Worm (Caenorhabditis elegans) whole organism, young adult: ENCODE data around the gene ced-7.

Experiments used
- B0336.3 ChIP-seq: fragments of 200-800 bp; sonication (Bioruptor generic); IDR thresholded peaks from 2 replicates; pipeline ENCODE4 v1.3.6; 2022; ENCODE audit warnings: missing genetic modification characterization, missing compliant biosample characterization
- D2030.7 ChIP-seq: fragments of 200-800 bp; sonication (Bioruptor generic); IDR thresholded peaks from 2 replicates; pipeline ENCODE4 v1.3.6; 2022; ENCODE audit warnings: missing genetic modification reagents, missing genetic modification characterization, missing compliant biosample characterization
- F10E7.11 ChIP-seq: sonication (generic microtip); optimal IDR thresholded peaks from 2 replicates; lab custom pipeline; 2017; ENCODE audit warnings: mild to moderate bottlenecking, missing genetic modification characterization, moderate library complexity, missing compliant biosample characterization
- F52B5.7 ChIP-seq: sonication (generic microtip); optimal IDR thresholded peaks from 2 replicates; lab custom pipeline; 2016; ENCODE audit warnings: mild to moderate bottlenecking, missing genetic modification characterization, missing compliant biosample characterization
- K11D2.4 ChIP-seq: fragments of 200-800 bp; sonication (Bioruptor generic); IDR thresholded peaks from 2 replicates; pipeline ENCODE4 v1.3.6; 2022; ENCODE audit warnings: missing genetic modification reagents, missing genetic modification characterization, missing compliant biosample characterization
- K12H6.12 ChIP-seq: fragments of 200-800 bp; sonication (Bioruptor generic); optimal IDR thresholded peaks from 2 replicates; lab custom pipeline; 2018; ENCODE audit warnings: mild to moderate bottlenecking, missing genetic modification characterization, missing compliant biosample characterization
- T26A5.8 ChIP-seq: sonication (generic microtip); optimal IDR thresholded peaks from 2 replicates; lab custom pipeline; 2016; ENCODE audit warnings: missing genetic modification characterization, missing compliant biosample characterization
- Y53F4B.3 ChIP-seq: fragments of 200-800 bp; sonication (Bioruptor generic); IDR thresholded peaks from 2 replicates; pipeline ENCODE4 v1.3.6; 2022; ENCODE audit warnings: missing genetic modification reagents, missing genetic modification characterization, missing compliant biosample characterization
- Y56A3A.18 ChIP-seq: fragments of 200-800 bp; sonication (Bioruptor generic); IDR thresholded peaks from 2 replicates; pipeline ENCODE4 v1.3.6; 2022; ENCODE audit warnings: missing genetic modification reagents, missing genetic modification characterization, missing compliant biosample characterization
- Y67H2A.10 ChIP-seq: fragments of 200-800 bp; sonication (Bioruptor generic); conservative IDR thresholded peaks from 2 replicates; pipeline ENCODE4 v1.3.6; 2022; ENCODE audit warnings: missing genetic modification reagents, missing genetic modification characterization, missing compliant biosample characterization
- akir-1 ChIP-seq: fragments of 200-800 bp; sonication (Bioruptor generic); optimal IDR thresholded peaks from 2 replicates; lab custom pipeline; 2018; ENCODE audit warnings: mild to moderate bottlenecking, missing genetic modification characterization, moderate library complexity, missing compliant biosample characterization
- athp-1 ChIP-seq: sonication (generic microtip); optimal IDR thresholded peaks from 2 replicates; lab custom pipeline; 2017; ENCODE audit warnings: mild to moderate bottlenecking, missing genetic modification characterization, missing compliant biosample characterization
- ccch-3 ChIP-seq: fragments of 200-800 bp; sonication (Bioruptor generic); optimal IDR thresholded peaks from 2 replicates; lab custom pipeline; 2018; ENCODE audit warnings: mild to moderate bottlenecking, missing genetic modification characterization, missing compliant biosample characterization
- cebp-1 ChIP-seq, 2 experiments: fragments of 200-800 bp in 1 of 2; sonication (Bioruptor generic) in 1 of 2; sonication (generic microtip) in 1 of 2; IDR thresholded peaks in 1 of 2; optimal IDR thresholded peaks in 1 of 2; 2 replicates each; pipeline versions ENCODE4 v1.3.6 to Lab custom; 2017 to 2022; ENCODE audit warnings: missing compliant biosample characterization in 2 of 2, missing genetic modification characterization in 2 of 2, mild to moderate bottlenecking in 1 of 2, missing genetic modification reagents in 1 of 2, moderate library complexity in 1 of 2
- ceh-100 ChIP-seq: fragments of 200-800 bp; sonication (Bioruptor generic); IDR thresholded peaks from 2 replicates; pipeline ENCODE4 v1.3.6; 2022; ENCODE audit warnings: missing genetic modification reagents, missing genetic modification characterization, missing compliant biosample characterization
- ceh-27 ChIP-seq: fragments of 200-800 bp; sonication (Bioruptor generic); optimal IDR thresholded peaks from 2 replicates; lab custom pipeline; 2018; ENCODE audit warnings: mild to moderate bottlenecking, missing genetic modification characterization, moderate library complexity, missing compliant biosample characterization
- ceh-79 ChIP-seq: sonication (generic microtip); optimal IDR thresholded peaks from 2 replicates; lab custom pipeline; 2017; ENCODE audit warnings: mild to moderate bottlenecking, missing genetic modification characterization, missing compliant biosample characterization
- chd-7 ChIP-seq: sonication (generic microtip); optimal IDR thresholded peaks from 2 replicates; lab custom pipeline; 2016; ENCODE audit warnings: mild to moderate bottlenecking, missing genetic modification characterization, moderate library complexity, missing compliant biosample characterization
- die-1 ChIP-seq: sonication (generic microtip); optimal IDR thresholded peaks from 2 replicates; lab custom pipeline; 2016; ENCODE audit warnings: missing genotype, mild to moderate bottlenecking, missing genetic modification characterization, missing compliant biosample characterization
- dox-1 ChIP-seq: fragments of 200-800 bp; sonication (Bioruptor generic); IDR thresholded peaks from 2 replicates; pipeline ENCODE4 v1.3.6; 2022; ENCODE audit warnings: missing genetic modification reagents, missing genetic modification characterization, missing compliant biosample characterization
- egl-44 ChIP-seq: fragments of 200-800 bp; sonication (Bioruptor generic); IDR thresholded peaks from 2 replicates; pipeline ENCODE4 v1.3.6; 2022; ENCODE audit warnings: missing genetic modification reagents, missing genetic modification characterization, missing compliant biosample characterization
- ekl-4 ChIP-seq: fragments of 200-800 bp; sonication (Bioruptor generic); IDR thresholded peaks from 2 replicates; pipeline ENCODE4 v1.3.6; 2022; ENCODE audit warnings: missing genetic modification reagents, missing genetic modification characterization, missing compliant biosample characterization
- ets-4 ChIP-seq: fragments of 200-800 bp; sonication (Bioruptor generic); optimal IDR thresholded peaks from 2 replicates; lab custom pipeline; 2018; ENCODE audit warnings: mild to moderate bottlenecking, missing genetic modification characterization, missing compliant biosample characterization
- hmg-20 ChIP-seq: fragments of 200-800 bp; sonication (Bioruptor generic); IDR thresholded peaks from 2 replicates; pipeline ENCODE4 v1.3.6; 2022; ENCODE audit warnings: missing genetic modification reagents, missing genetic modification characterization, missing compliant biosample characterization
- hrde-1 ChIP-seq: sonication (generic microtip); optimal IDR thresholded peaks from 2 replicates; lab custom pipeline; 2016; ENCODE audit warnings: missing genetic modification characterization, mild to moderate bottlenecking, missing compliant biosample characterization, moderate library complexity, missing genotype, missing genetic modification reagents, borderline replicate concordance
- let-526 ChIP-seq: fragments of 200-800 bp; sonication (Bioruptor generic); IDR thresholded peaks from 2 replicates; pipeline ENCODE4 v1.3.6; 2022; ENCODE audit warnings: missing genetic modification reagents, missing genetic modification characterization, missing compliant biosample characterization
- lin-35 ChIP-seq, 3 experiments: fragments of 150-350 bp in 2 of 3; sonication (generic microtip) in 1 of 3; optimal IDR thresholded peaks; 2 replicates each; lab custom pipeline; 2014 to 2018; ENCODE audit warnings: missing biosample characterization in 3 of 3, missing genetic modification characterization in 3 of 3, missing genetic modification reagents in 3 of 3
- madf-6 ChIP-seq: fragments of 200-800 bp; sonication (Bioruptor generic); IDR thresholded peaks from 2 replicates; pipeline ENCODE4 v1.3.6; 2022; ENCODE audit warnings: missing genetic modification reagents, missing genetic modification characterization, missing compliant biosample characterization
- mxl-1 ChIP-seq: sonication (generic microtip); optimal IDR thresholded peaks from 2 replicates; lab custom pipeline; 2016; ENCODE audit warnings: missing genetic modification characterization, missing compliant biosample characterization
- nfya-2 ChIP-seq: fragments of 200-800 bp; sonication (Bioruptor generic); IDR thresholded peaks from 2 replicates; pipeline ENCODE4 v1.3.6; 2022; ENCODE audit warnings: missing genetic modification reagents, missing genetic modification characterization, missing compliant biosample characterization
- nfyb-1 ChIP-seq: fragments of 200-800 bp; sonication (Bioruptor generic); IDR thresholded peaks from 2 replicates; pipeline ENCODE4 v1.3.6; 2022; ENCODE audit warnings: missing genetic modification reagents, missing genetic modification characterization, missing compliant biosample characterization
- nhr-80 ChIP-seq: sonication (generic microtip); optimal IDR thresholded peaks from 2 replicates; lab custom pipeline; 2016; ENCODE audit warnings: missing genetic modification characterization, missing compliant biosample characterization
- pha-4 ChIP-seq: fragments of 150-350 bp; sonication (generic microtip); optimal IDR thresholded peaks from 2 replicates; lab custom pipeline; 2014; ENCODE audit warnings: missing biosample characterization, missing genetic modification reagents, missing genetic modification characterization
- repo-1 ChIP-seq: sonication (generic microtip); optimal IDR thresholded peaks from 2 replicates; lab custom pipeline; 2017; ENCODE audit warnings: mild to moderate bottlenecking, missing genetic modification characterization, missing compliant biosample characterization
- sea-2 ChIP-seq: fragments of 200-800 bp; sonication (Bioruptor generic); IDR thresholded peaks from 2 replicates; pipeline ENCODE4 v1.3.6; 2022; ENCODE audit warnings: missing genetic modification characterization, missing compliant biosample characterization
- tbp1 ChIP-seq: fragments of 200-800 bp; sonication (Bioruptor generic); optimal IDR thresholded peaks from 2 replicates; lab custom pipeline; 2018; ENCODE audit warnings: mild to moderate bottlenecking, missing genetic modification characterization, missing compliant biosample characterization
- unc-62 ChIP-seq: fragments of 150-350 bp; optimal IDR thresholded peaks from 2 replicates; lab custom pipeline; 2014; ENCODE audit warnings: missing biosample characterization, missing genetic modification reagents, missing genetic modification characterization
- zfh-2 ChIP-seq: fragments of 200-800 bp; sonication (Bioruptor generic); conservative IDR thresholded peaks from 2 replicates; pipeline ENCODE4 v1.3.6; 2022; ENCODE audit warnings: missing genetic modification reagents, missing genetic modification characterization, missing compliant biosample characterization
- ztf-22 ChIP-seq: fragments of 200-800 bp; sonication (Bioruptor generic); optimal IDR thresholded peaks from 2 replicates; lab custom pipeline; 2018; ENCODE audit warnings: mild to moderate bottlenecking, missing genetic modification characterization, moderate library complexity, missing compliant biosample characterization
- ztf-26 ChIP-seq: sonication (generic microtip); optimal IDR thresholded peaks from 2 replicates; lab custom pipeline; 2017; ENCODE audit warnings: missing genetic modification characterization, missing compliant biosample characterization
- ztf-28 ChIP-seq: fragments of 200-800 bp; sonication (Bioruptor generic); IDR thresholded peaks from 2 replicates; pipeline ENCODE4 v1.3.6; 2022; ENCODE audit warnings: missing genetic modification reagents, missing genetic modification characterization, missing compliant biosample characterization
- ztf-6 ChIP-seq: fragments of 200-800 bp; sonication (Bioruptor generic); IDR thresholded peaks from 2 replicates; pipeline ENCODE4 v1.3.6; 2022; ENCODE audit warnings: missing genetic modification reagents, missing genetic modification characterization, missing compliant biosample characterization

The ced-7 gene

DNA sequence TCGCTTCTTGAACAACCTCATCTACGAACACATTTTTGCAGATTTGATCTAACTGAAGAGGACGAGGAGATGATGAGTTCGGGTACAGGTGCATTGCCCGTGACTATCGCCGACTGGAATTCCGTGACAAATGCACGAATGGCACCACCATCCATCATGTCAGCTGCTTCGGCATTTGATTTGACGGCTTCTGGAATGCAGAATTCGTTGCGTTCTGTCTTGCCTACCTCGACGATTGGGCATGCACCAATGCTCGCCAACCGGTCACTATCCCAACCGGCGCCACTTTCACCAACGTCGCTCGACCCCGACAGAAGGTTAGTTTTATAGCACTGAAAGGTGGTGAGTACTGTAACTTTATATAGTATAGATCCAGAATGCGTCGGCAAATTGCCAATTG lies 43.6 kb upstream of the ced-7 start:
- TF ChIP-seq K11D2.4 (GFP tag; lab: Robert Waterston, UW) (no peak), hrde-1 (tag; lab: Kevin White, UChicago) (no peak), repo-1 (tag; lab: Kevin White, UChicago) (peak; percentile 59), F52B5.7 (tag; lab: Kevin White, UChicago) (peak; percentile 47), ztf-28 (GFP tag; lab: Robert Waterston, UW) (0 out of 2 replicates have a peak, but pooled peaks have one; percentile 47), dox-1 (GFP tag; lab: Robert Waterston, UW) (peak; percentile 21; the same call in 1 of the 2 replicates), ceh-100 (GFP tag; lab: Robert Waterston, UW) (no peak), K12H6.12 (tag; lab: Kevin White, UChicago) (peak; percentile 2), zfh-2 (GFP tag; lab: Robert Waterston, UW) (peak; percentile 46; the same call in 1 of the 2 replicates), hmg-20 (no peak), T26A5.8 (tag; lab: Kevin White, UChicago) (no peak)

DNA sequence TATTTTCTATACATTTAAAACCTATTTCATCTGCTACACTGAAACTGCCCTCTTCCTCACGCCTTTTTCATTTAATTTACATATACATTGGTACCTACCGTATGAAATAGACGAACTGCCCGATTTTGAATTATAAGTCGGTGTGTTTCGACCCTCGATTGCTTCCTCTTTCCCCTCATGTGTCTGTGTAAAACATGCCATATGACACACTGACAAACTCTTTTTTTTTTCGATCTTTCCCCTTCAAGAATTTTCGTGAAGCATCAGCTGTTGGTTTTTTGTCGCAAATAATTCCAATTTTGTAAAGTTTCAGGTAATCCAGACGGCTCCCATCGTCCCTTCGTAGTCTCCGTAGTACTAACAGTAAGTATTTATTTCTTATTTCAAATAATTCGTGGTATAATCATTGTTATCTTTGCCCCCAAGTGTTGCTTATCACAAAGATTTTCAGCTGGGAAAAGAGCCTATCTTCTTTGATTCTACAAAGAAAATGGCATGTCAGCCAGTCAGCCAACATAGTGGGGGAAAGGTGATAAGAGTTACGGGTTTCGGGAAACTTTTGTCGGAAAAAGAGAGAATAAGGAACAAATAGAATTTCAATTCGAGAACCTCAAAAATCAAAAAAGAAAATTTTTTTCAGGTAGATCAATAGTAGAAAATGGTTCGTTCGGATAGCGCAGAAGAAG lies 42.1 kb upstream of the ced-7 start:
- TF ChIP-seq nfyb-1 (GFP tag; lab: Robert Waterston, UW) = 0 out of 2 replicates have a peak, but pooled peaks have one; percentile 19
- TF ChIP-seq B0336.3 = 0 out of 2 replicates have a peak, but pooled peaks have one; percentile 12
- no peak for TF ChIP-seq unc-62
- TF ChIP-seq lin-35 (GFP tag; optimal IDR thresholded peaks at IDR 0.05; lab: Kevin White, UChicago) = peak in 1 of 3 experiments; percentile 4
- TF ChIP-seq nhr-80 (tag; lab: Kevin White, UChicago) = peak; percentile 81
- TF ChIP-seq egl-44 (GFP tag; lab: Robert Waterston, UW) = no peak
- no peak for TF ChIP-seq cebp-1 (GFP tag; IDR thresholded peaks at IDR 0.05; lab: Robert Waterston, UW)
- TF ChIP-seq cebp-1 (tag; optimal IDR thresholded peaks at IDR 0.05; lab: Kevin White, UChicago) = peak; percentile 12
- TF ChIP-seq tbp1 (GFP tag; lab: Kevin White, UChicago) = peak; percentile 4
- 0 out of 2 replicates have a peak, but pooled peaks have one; percentile 23 for TF ChIP-seq Y56A3A.18 (GFP tag; lab: Robert Waterston, UW)

DNA sequence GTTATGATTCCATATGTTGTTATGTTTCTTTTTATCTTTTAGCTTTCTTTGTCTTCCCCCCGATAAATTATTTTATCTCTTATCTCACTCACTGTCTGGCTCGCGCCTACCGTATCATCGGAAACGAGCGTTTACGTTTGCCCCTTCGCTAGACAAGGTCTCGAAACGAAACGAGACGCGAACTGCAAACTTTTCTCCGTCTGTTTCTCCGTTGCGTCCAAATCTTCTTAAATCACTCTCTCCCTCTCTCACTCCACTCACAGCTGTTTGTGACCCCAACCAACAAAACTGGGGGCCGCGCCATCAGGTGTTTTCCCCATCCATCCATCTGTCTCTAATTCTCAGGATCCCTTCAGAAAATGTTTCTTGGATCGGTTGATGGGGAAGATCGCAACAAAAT lies 40.3 kb upstream of the ced-7 start:
- no peak for TF ChIP-seq akir-1 (GFP tag; lab: Kevin White, UChicago)
- no peak for TF ChIP-seq K12H6.12 (tag; lab: Kevin White, UChicago)
- TF ChIP-seq K11D2.4 (GFP tag; lab: Robert Waterston, UW) = 0 out of 2 replicates have a peak, but pooled peaks have one; percentile 11
- TF ChIP-seq D2030.7 (GFP tag; lab: Robert Waterston, UW) = no peak
- no peak for TF ChIP-seq ztf-26
- TF ChIP-seq ccch-3 (GFP tag; lab: Kevin White, UChicago) = no peak
- no peak for TF ChIP-seq F10E7.11
- TF ChIP-seq nfya-2 = no peak
- no peak for TF ChIP-seq nfyb-1 (GFP tag; lab: Robert Waterston, UW)
- TF ChIP-seq ceh-27 (GFP tag; lab: Kevin White, UChicago) = peak; percentile 19

DNA sequence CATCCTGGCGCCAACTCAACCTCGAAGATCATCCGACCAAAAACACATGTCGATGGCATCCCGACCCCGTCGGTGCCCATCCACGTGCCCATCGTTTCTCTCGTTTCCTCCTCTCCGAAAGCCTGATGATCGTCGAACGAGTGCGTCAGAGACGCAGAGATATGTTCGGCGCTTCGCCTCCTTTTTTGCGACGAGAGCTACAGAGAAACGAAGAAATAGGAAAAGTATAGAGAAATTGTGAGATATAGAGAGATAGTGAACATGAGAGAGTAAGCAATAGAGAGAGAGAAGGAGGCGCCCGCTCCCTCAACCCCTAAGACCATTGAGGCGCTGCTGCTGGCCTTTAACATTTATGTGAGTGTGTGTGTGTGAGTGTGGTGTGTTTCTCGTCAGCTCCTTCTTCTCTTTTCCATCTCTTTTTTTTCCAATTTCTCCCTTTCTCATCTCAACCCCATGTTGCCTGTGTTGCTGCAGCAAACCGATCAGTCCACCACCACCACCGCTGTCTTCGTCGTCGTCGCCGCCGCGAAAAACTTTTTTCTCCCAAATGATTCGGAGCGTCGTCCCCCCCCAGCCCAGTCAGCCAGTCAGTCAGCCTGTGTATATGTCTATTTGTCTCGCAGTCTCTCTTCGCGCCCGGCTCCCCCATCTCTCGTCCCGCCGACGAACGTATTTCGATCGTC lies 39.3 kb upstream of the ced-7 start, which contains the start of gene hlh-11:
TSS of gene hlh-11 (plus strand) at position 633 of the 683 bp plus-strand sequence.
- 0 out of 2 replicates have a peak, but pooled peaks have one; percentile 16 for TF ChIP-seq let-526 (GFP tag; lab: Robert Waterston, UW)
- no peak for TF ChIP-seq ceh-79 (tag; lab: Kevin White, UChicago)
- peak; percentile 78 for TF ChIP-seq chd-7 (tag; lab: Kevin White, UChicago)
- no peak; the same call in 1 of the 2 replicates for TF ChIP-seq ekl-4 (GFP tag; lab: Robert Waterston, UW)
- peak; percentile 13 for TF ChIP-seq ets-4
- no peak for TF ChIP-seq Y67H2A.10 (GFP tag; lab: Robert Waterston, UW)
- no peak for TF ChIP-seq sea-2 (GFP tag; lab: Robert Waterston, UW)
- TF ChIP-seq mxl-1 = peak; percentile 7
- peak; percentile 72 for TF ChIP-seq die-1 (tag; lab: Kevin White, UChicago)
- TF ChIP-seq athp-1 (tag; lab: Kevin White, UChicago) = peak; percentile 63
- no peak for TF ChIP-seq ztf-22 (GFP tag; lab: Kevin White, UChicago)
- 0 out of 2 replicates have a peak, but pooled peaks have one; percentile 4 for TF ChIP-seq ztf-6 (GFP tag; lab: Robert Waterston, UW)
- TF ChIP-seq madf-6 (GFP tag; lab: Robert Waterston, UW) = no peak
- no peak for TF ChIP-seq Y53F4B.3 (GFP tag; lab: Robert Waterston, UW)
- TF ChIP-seq pha-4 (tag; lab: Kevin White, UChicago) = no peak
